Fruit fly (Drosophila melanogaster) whole organism, wandering third instar larva: ENCODE data around the gene CG12689.

ENCODE experiments used
- Abd-B ChIP-seq: fragments of >200 bp; optimal IDR thresholded peaks from 2 replicates; lab custom pipeline; 2017; ENCODE audit warnings: missing biosample characterization, missing genetic modification characterization
- CG32264 ChIP-seq: fragments of 200-800 bp; sonication (Bioruptor generic); optimal IDR thresholded peaks from 2 replicates; lab custom pipeline; 2016; ENCODE audit warnings: missing biosample characterization, missing genetic modification characterization
- CG9705 ChIP-seq: fragments of 200-800 bp; sonication (Bioruptor generic); optimal IDR thresholded peaks from 2 replicates; lab custom pipeline; 2018; ENCODE audit warnings: missing biosample characterization, mild to moderate bottlenecking, missing genetic modification characterization
- CrebA ChIP-seq: fragments of 200-800 bp; sonication (Bioruptor generic); optimal IDR thresholded peaks from 2 replicates; lab custom pipeline; 2016; ENCODE audit warnings: missing biosample characterization, mild to moderate bottlenecking, missing genetic modification characterization, borderline replicate concordance
- Dfd ChIP-seq: fragments of >200 bp; optimal IDR thresholded peaks from 2 replicates; lab custom pipeline; 2017; ENCODE audit warnings: missing biosample characterization, missing genetic modification characterization
- Dif ChIP-seq: fragments of 200-275, 200-300 bp; sonication (Bioruptor generic); optimal IDR thresholded peaks from 2 replicates; lab custom pipeline; 2018; ENCODE audit warnings: missing biosample characterization, missing genetic modification characterization; ENCODE audit not compliant: partially characterized antibody
- HLH106 ChIP-seq: fragments of 200-800 bp; optimal IDR thresholded peaks from 3 replicates; lab custom pipeline; 2019; ENCODE audit warnings: missing biosample characterization, mild to moderate bottlenecking, missing genetic modification characterization, moderate library complexity
- Hnf4 ChIP-seq: fragments of 200-800 bp; sonication (Bioruptor generic); optimal IDR thresholded peaks from 2 replicates; lab custom pipeline; 2016; ENCODE audit warnings: missing biosample characterization, mild to moderate bottlenecking, missing genetic modification characterization
- Hr78 ChIP-seq: fragments of >200 bp; optimal IDR thresholded peaks from 2 replicates; lab custom pipeline; 2017; ENCODE audit warnings: missing biosample characterization, missing genetic modification characterization
- Hr83 ChIP-seq: fragments of 200-300 bp; sonication (Bioruptor generic); optimal IDR thresholded peaks from 2 replicates; lab custom pipeline; 2016; ENCODE audit warnings: missing biosample characterization, mild to moderate bottlenecking, missing genetic modification characterization, moderate library complexity; ENCODE audit not compliant: poor library complexity, severe bottlenecking
- Jra ChIP-seq: sonication (Bioruptor generic); optimal IDR thresholded peaks from 2 replicates; lab custom pipeline; 2016; ENCODE audit warnings: missing biosample characterization, missing genetic modification characterization
- Mio ChIP-seq: sonication (Bioruptor generic); optimal IDR thresholded peaks from 2 replicates; lab custom pipeline; 2016; ENCODE audit warnings: missing biosample characterization, missing genetic modification characterization
- Myc ChIP-seq: fragments of >200 bp; optimal IDR thresholded peaks from 2 replicates; lab custom pipeline; 2017
- N ChIP-seq: fragments of >200 bp; optimal IDR thresholded peaks from 2 replicates; lab custom pipeline; 2018; ENCODE audit warnings: missing biosample characterization, missing external identifiers, missing genetic modification characterization
- OdsH ChIP-seq: fragments of 200-800 bp; sonication (Bioruptor generic); optimal IDR thresholded peaks from 2 replicates; lab custom pipeline; 2016; ENCODE audit warnings: missing biosample characterization, mild to moderate bottlenecking, missing genetic modification characterization
- Rel ChIP-seq, 2 experiments: fragments of 200-800 bp; sonication (Bioruptor generic) in 1 of 2; optimal IDR thresholded peaks; 2 replicates in 1 of 2; 3 replicates in 1 of 2; lab custom pipeline; 2016 to 2019; ENCODE audit warnings: mild to moderate bottlenecking in 2 of 2, missing biosample characterization in 2 of 2, missing genetic modification characterization in 2 of 2, moderate library complexity in 1 of 2
- Sp1 ChIP-seq: fragments of 200-800 bp; sonication (Bioruptor generic); optimal IDR thresholded peaks from 3 replicates; lab custom pipeline; 2019; ENCODE audit warnings: missing biosample characterization, mild to moderate bottlenecking, missing genetic modification characterization, moderate library complexity
- Vsx2 ChIP-seq: fragments of 200-300, 225-300 bp; sonication (Bioruptor generic); optimal IDR thresholded peaks from 2 replicates; lab custom pipeline; 2018; ENCODE audit warnings: missing biosample characterization, missing genetic modification characterization; ENCODE audit not compliant: partially characterized antibody
- br ChIP-seq: fragments of 200-800 bp; sonication (Bioruptor generic); optimal IDR thresholded peaks from 2 replicates; lab custom pipeline; 2016; ENCODE audit warnings: missing biosample characterization, missing genetic modification characterization
- brk ChIP-seq: fragments of 200-800 bp; sonication (Bioruptor generic); optimal IDR thresholded peaks from 2 replicates; lab custom pipeline; 2016; ENCODE audit warnings: missing biosample characterization, mild to moderate bottlenecking, missing genetic modification characterization
- dl ChIP-seq, 2 experiments: fragments of 175-275, 200-275 bp in 1 of 2; fragments of 200-275 bp in 1 of 2; sonication (Bioruptor generic); optimal IDR thresholded peaks; lab custom pipeline; 2018; ENCODE audit warnings: mild to moderate bottlenecking in 2 of 2, missing biosample characterization in 2 of 2, missing genetic modification characterization in 2 of 2, moderate library complexity in 2 of 2; ENCODE audit not compliant: partially characterized antibody in 2 of 2, insufficient read depth in 1 of 2
- dsf ChIP-seq: sonication (Bioruptor generic); optimal IDR thresholded peaks from 2 replicates; lab custom pipeline; 2016; ENCODE audit warnings: missing biosample characterization, missing genetic modification characterization, borderline replicate concordance
- ey ChIP-seq: fragments of 200-800 bp; sonication (Bioruptor generic); optimal IDR thresholded peaks from 2 replicates; lab custom pipeline; 2016; ENCODE audit warnings: missing biosample characterization, missing genetic modification characterization
- foxo ChIP-seq, 2 experiments: fragments of 200-800 bp; sonication (Bioruptor generic); optimal IDR thresholded peaks; 2 replicates in 1 of 2; 3 replicates in 1 of 2; lab custom pipeline; 2016 to 2017; ENCODE audit warnings: missing biosample characterization in 2 of 2, missing genetic modification characterization in 2 of 2
- h ChIP-seq: fragments of 200-800 bp; sonication (Bioruptor generic); optimal IDR thresholded peaks from 3 replicates; lab custom pipeline; 2016; ENCODE audit warnings: missing biosample characterization, mild to moderate bottlenecking, missing genetic modification characterization
- jim ChIP-seq: fragments of 175-275, 200-325 bp; sonication (Bioruptor generic); optimal IDR thresholded peaks from 2 replicates; lab custom pipeline; 2016; ENCODE audit warnings: missing biosample characterization, mild to moderate bottlenecking, missing genetic modification characterization
- lola ChIP-seq: fragments of >200 bp; optimal IDR thresholded peaks from 2 replicates; lab custom pipeline; 2017; ENCODE audit warnings: missing biosample characterization, missing genetic modification characterization
- pan ChIP-seq: fragments of >200 bp; optimal IDR thresholded peaks from 2 replicates; lab custom pipeline; 2017
- psq ChIP-seq: fragments of 200-800 bp; sonication (Bioruptor generic); optimal IDR thresholded peaks from 3 replicates; lab custom pipeline; 2017; ENCODE audit warnings: missing biosample characterization, mild to moderate bottlenecking, missing genetic modification characterization, moderate library complexity
- rgr ChIP-seq: fragments of 200-800 bp; sonication (Bioruptor generic); optimal IDR thresholded peaks from 3 replicates; lab custom pipeline; 2016; ENCODE audit warnings: missing biosample characterization, mild to moderate bottlenecking, missing genetic modification characterization
- sage ChIP-seq: fragments of 200-800 bp; sonication (Bioruptor generic); optimal IDR thresholded peaks from 2 replicates; lab custom pipeline; 2016; ENCODE audit warnings: missing biosample characterization, mild to moderate bottlenecking, missing genetic modification characterization
- sv ChIP-seq: fragments of 200-800 bp; sonication (Bioruptor generic); optimal IDR thresholded peaks from 3 replicates; lab custom pipeline; 2016; ENCODE audit warnings: missing biosample characterization, missing genetic modification characterization
- tai ChIP-seq: sonication (Bioruptor generic); optimal IDR thresholded peaks from 2 replicates; lab custom pipeline; 2016; ENCODE audit warnings: missing biosample characterization, missing genetic modification characterization

Gene CG12689

dm6 chrX:7607991-7608605, 22.2 kb upstream of the CG12689 start, which contains the start of gene ct:
Gene ct, plus strand, starts transcription at chrX:7608428.
- TF ChIP-seq Myc (lab: Kevin White, UChicago) (no peak), jim (no peak), lola (no peak), Hr78 (GFP tag; lab: Kevin White, UChicago) (no peak), HLH106 (tag; lab: Kevin White, UChicago) (no peak), Abd-B (GFP tag; lab: Kevin White, UChicago) (no peak), Rel (GFP tag; optimal IDR thresholded peaks at IDR 0.05; lab: Kevin White, UChicago) (no peak), Rel (tag; optimal IDR thresholded peaks at IDR 0.05; lab: Kevin White, UChicago) (no peak), Sp1 (GFP tag; lab: Kevin White, UChicago) (peak; percentile 55), dsf (no peak), Mio (GFP tag; lab: Kevin White, UChicago) (no peak), psq (GFP tag; lab: Kevin White, UChicago) (no peak), Dfd (GFP tag; lab: Kevin White, UChicago) (no peak), pan (lab: Kevin White, UChicago) (no peak), dl (GFP tag; optimal IDR thresholded peaks at IDR 0.05; lab: Kevin White, UChicago; ENCODE audit: insufficient read depth in 1 of 2, partially characterized antibody in 2 of 2) (peak; percentile 27 to 47), br (GFP tag; lab: Kevin White, UChicago) (no peak), OdsH (no peak), foxo (GFP tag; optimal IDR thresholded peaks at IDR 0.05; lab: Kevin White, UChicago) (no peak), sv (GFP tag; lab: Kevin White, UChicago) (no peak), Hr83 (GFP tag; lab: Kevin White, UChicago) (peak; percentile 39), CG32264 (no peak), brk (GFP tag; lab: Kevin White, UChicago) (no peak), Hnf4 (no peak), Dif (GFP tag; lab: Kevin White, UChicago) (peak; percentile 71), h (no peak), Jra (GFP tag; lab: Kevin White, UChicago) (no peak), CG9705 (GFP tag; lab: Kevin White, UChicago) (no peak), CrebA (GFP tag; lab: Kevin White, UChicago) (peak; percentile 57), sage (no peak), tai (GFP tag; lab: Kevin White, UChicago) (no peak), rgr (GFP tag; lab: Kevin White, UChicago) (no peak), ey (GFP tag; lab: Kevin White, UChicago) (no peak)

dm6 chrX:7606362-7606761, 20.4 kb upstream of the CG12689 start:
- no peak for TF ChIP-seq Dif (GFP tag; lab: Kevin White, UChicago)
- TF ChIP-seq brk (GFP tag; lab: Kevin White, UChicago): no peak
- no peak for TF ChIP-seq Sp1 (GFP tag; lab: Kevin White, UChicago)
- no peak for TF ChIP-seq br (GFP tag; lab: Kevin White, UChicago)
- no peak for TF ChIP-seq CG32264
- TF ChIP-seq OdsH: no peak

DNA sequence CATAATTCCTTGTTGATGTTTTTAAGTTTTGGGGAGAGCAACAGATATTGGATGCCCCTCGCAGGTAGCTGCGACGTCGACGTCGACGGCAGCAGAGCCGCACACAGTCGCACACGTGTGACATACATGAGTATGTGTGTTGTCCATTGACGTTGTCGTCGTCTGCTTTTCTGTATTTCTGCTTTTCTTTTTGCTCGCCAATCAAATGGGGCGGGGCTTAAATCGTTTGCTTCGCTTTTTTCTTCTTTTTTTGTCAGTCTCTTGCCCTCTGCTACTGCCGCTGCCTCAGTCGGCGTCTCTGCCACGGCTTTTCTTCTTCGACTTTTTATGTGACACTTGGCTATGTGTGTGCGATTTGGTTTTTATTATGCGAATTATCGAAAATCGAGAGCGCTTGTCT, 19.7 kb upstream of the CG12689 start:
- TF ChIP-seq Rel (GFP tag; optimal IDR thresholded peaks at IDR 0.05; lab: Kevin White, UChicago): no peak
- no peak for TF ChIP-seq Rel (tag; optimal IDR thresholded peaks at IDR 0.05; lab: Kevin White, UChicago)
- TF ChIP-seq CrebA (GFP tag; lab: Kevin White, UChicago): peak; percentile 25
- no peak for TF ChIP-seq dsf
- no peak for TF ChIP-seq foxo (GFP tag; optimal IDR thresholded peaks at IDR 0.05; lab: Kevin White, UChicago)
- no peak for TF ChIP-seq Hnf4
- TF ChIP-seq sv (GFP tag; lab: Kevin White, UChicago): no peak
- TF ChIP-seq N (GFP tag; lab: Kevin White, UChicago): no peak
- TF ChIP-seq psq (GFP tag; lab: Kevin White, UChicago): no peak
- no peak for TF ChIP-seq sage
- TF ChIP-seq ey (GFP tag; lab: Kevin White, UChicago): no peak
- no peak for TF ChIP-seq lola
- no peak for TF ChIP-seq Vsx2 (GFP tag; lab: Kevin White, UChicago)
- no peak for TF ChIP-seq Hr78 (GFP tag; lab: Kevin White, UChicago)
- no peak for TF ChIP-seq pan (lab: Kevin White, UChicago)
- no peak for TF ChIP-seq CG32264
- TF ChIP-seq jim: peak; percentile 8
- peak; percentile 59 for TF ChIP-seq Sp1 (GFP tag; lab: Kevin White, UChicago)
- TF ChIP-seq br (GFP tag; lab: Kevin White, UChicago): no peak
- no peak for TF ChIP-seq Jra (GFP tag; lab: Kevin White, UChicago)
- TF ChIP-seq dl (GFP tag; optimal IDR thresholded peaks at IDR 0.05; lab: Kevin White, UChicago; ENCODE audit: insufficient read depth in 1 of 2, partially characterized antibody in 2 of 2): no peak
- TF ChIP-seq, all 38 proteins: peak for 3
